Worm (Caenorhabditis elegans) whole organism, L1 larva: Measurements from ENCODE around the gene wdr-4.
A peak's percentile ranks its signal among the peaks of the same experiment; 100 is the strongest.

ENCODE experiments used
- C16A3.4 ChIP-seq: fragments of 150-350 bp; optimal IDR thresholded peaks from 2 replicates; lab custom pipeline; 2014; ENCODE audit warnings: missing biosample characterization, missing genetic modification characterization
- ceh-63 ChIP-seq: fragments of 200-800 bp; sonication (Bioruptor generic); optimal IDR thresholded peaks from 2 replicates; lab custom pipeline; 2018; ENCODE audit warnings: mild to moderate bottlenecking, missing genetic modification characterization, missing compliant biosample characterization
- ceh-90 ChIP-seq: sonication (generic microtip); optimal IDR thresholded peaks from 2 replicates; lab custom pipeline; 2016; ENCODE audit warnings: missing genetic modification characterization, missing compliant biosample characterization
- dpl-1 ChIP-seq, 3 experiments: fragments of 150-350 bp in 2 of 3; sonication (generic microtip) in 1 of 3; optimal IDR thresholded peaks; 2 replicates each; lab custom pipeline; 2014 to 2017; ENCODE audit warnings: missing biosample characterization in 3 of 3, missing genetic modification characterization in 3 of 3, missing genetic modification reagents in 3 of 3
- efl-1 ChIP-seq, 4 experiments: fragments of 150-350 bp; optimal IDR thresholded peaks in 3 of 4; peaks in 1 of 4; 1 replicate in 1 of 4; 2 replicates in 3 of 4; lab custom pipeline; 2014; ENCODE audit warnings: missing biosample characterization in 2 of 4, missing genetic modification characterization in 2 of 4, missing genetic modification reagents in 2 of 4
- egl-13 ChIP-seq: sonication (generic microtip); optimal IDR thresholded peaks from 2 replicates; lab custom pipeline; 2016; ENCODE audit warnings: missing genotype, missing genetic modification reagents, missing genetic modification characterization, missing compliant biosample characterization
- elt-3 ChIP-seq, 6 experiments: fragments of 150-350 bp in 1 of 6; sonication (generic microtip); optimal IDR thresholded peaks; 2 replicates each; lab custom pipeline; 2017 to 2018; ENCODE audit warnings: missing biosample characterization in 6 of 6, missing genetic modification characterization in 6 of 6, inconsistent platforms in 1 of 6
- ets-5 ChIP-seq: fragments of 200-800 bp; sonication (Bioruptor generic); IDR thresholded peaks from 2 replicates; pipeline ENCODE4 v1.3.6; 2022; ENCODE audit warnings: missing genetic modification characterization, missing compliant biosample characterization
- grh-1 ChIP-seq: fragments of 200-800 bp; sonication (Bioruptor generic); IDR thresholded peaks from 2 replicates; pipeline ENCODE4 v1.3.6; 2022; ENCODE audit warnings: missing genetic modification reagents, missing genetic modification characterization, missing compliant biosample characterization
- hpl-2 ChIP-seq: fragments of 150-350 bp; optimal IDR thresholded peaks from 2 replicates; lab custom pipeline; 2014; ENCODE audit warnings: missing biosample characterization, missing genetic modification reagents, missing genetic modification characterization
- lin-35 ChIP-seq, 2 experiments: fragments of 150-350 bp; optimal IDR thresholded peaks; 2 replicates each; lab custom pipeline; 2014; ENCODE audit warnings: missing biosample characterization in 2 of 2, missing genetic modification characterization in 2 of 2, missing genetic modification reagents in 2 of 2
- mab-9 ChIP-seq: fragments of 200-800 bp; sonication (Bioruptor generic); IDR thresholded peaks from 2 replicates; pipeline ENCODE4 v1.3.6; 2022; ENCODE audit warnings: missing genetic modification reagents, missing genetic modification characterization, missing compliant biosample characterization
- mep-1 ChIP-seq: fragments of 150-350 bp; optimal IDR thresholded peaks from 2 replicates; lab custom pipeline; 2014; ENCODE audit warnings: missing biosample characterization, missing genetic modification characterization
- nhr-11 ChIP-seq: fragments of 150-350 bp; optimal IDR thresholded peaks from 2 replicates; lab custom pipeline; 2014; ENCODE audit warnings: missing biosample characterization, missing genetic modification characterization
- nhr-237 ChIP-seq: fragments of 150-350 bp; optimal IDR thresholded peaks from 2 replicates; lab custom pipeline; 2014; ENCODE audit warnings: missing biosample characterization, missing genetic modification characterization
- nhr-28 ChIP-seq: fragments of 150-350 bp; optimal IDR thresholded peaks from 2 replicates; lab custom pipeline; 2014; ENCODE audit warnings: missing biosample characterization, missing genetic modification characterization
- nhr-71 ChIP-seq: sonication (generic microtip); optimal IDR thresholded peaks from 2 replicates; lab custom pipeline; 2016; ENCODE audit warnings: mild to moderate bottlenecking, missing genetic modification characterization, moderate library complexity, missing compliant biosample characterization
- nhr-76 ChIP-seq: sonication (generic microtip); optimal IDR thresholded peaks from 2 replicates; lab custom pipeline; 2017; ENCODE audit warnings: missing biosample characterization, missing genetic modification characterization
- nhr-77 ChIP-seq: fragments of 150-350 bp; optimal IDR thresholded peaks from 2 replicates; lab custom pipeline; 2014; ENCODE audit warnings: missing biosample characterization, missing genetic modification characterization
- nhr-90 ChIP-seq: sonication (generic microtip); optimal IDR thresholded peaks from 2 replicates; lab custom pipeline; 2016; ENCODE audit warnings: mild to moderate bottlenecking, missing genetic modification characterization, missing compliant biosample characterization; ENCODE audit not compliant: poor library complexity
- pag-3 ChIP-seq: sonication (generic microtip); optimal IDR thresholded peaks from 2 replicates; lab custom pipeline; 2017; ENCODE audit warnings: missing genetic modification characterization, mild to moderate bottlenecking, missing compliant biosample characterization, antibody characterized with exemption, borderline replicate concordance; ENCODE audit not compliant: insufficient read depth
- pax-3 ChIP-seq: fragments of 200-800 bp; sonication (Bioruptor generic); optimal IDR thresholded peaks from 2 replicates; lab custom pipeline; 2018; ENCODE audit warnings: mild to moderate bottlenecking, missing genetic modification characterization, moderate library complexity, missing compliant biosample characterization
- snu-23 ChIP-seq: sonication (generic microtip); optimal IDR thresholded peaks from 2 replicates; lab custom pipeline; 2016; ENCODE audit warnings: missing genetic modification characterization, missing compliant biosample characterization
- tlp-1 ChIP-seq: fragments of 150-350 bp; optimal IDR thresholded peaks from 2 replicates; lab custom pipeline; 2014; ENCODE audit warnings: missing biosample characterization, missing genetic modification characterization
- unc-62 ChIP-seq: fragments of 150-350 bp; optimal IDR thresholded peaks from 2 replicates; lab custom pipeline; 2014; ENCODE audit warnings: missing biosample characterization, missing genetic modification reagents, missing genetic modification characterization
- unc-86 ChIP-seq: sonication (generic microtip); optimal IDR thresholded peaks from 2 replicates; lab custom pipeline; 2016; ENCODE audit warnings: missing genetic modification characterization, missing compliant biosample characterization
- vab-15 ChIP-seq: sonication (generic microtip); optimal IDR thresholded peaks from 2 replicates; lab custom pipeline; 2017; ENCODE audit warnings: missing genotype, mild to moderate bottlenecking, missing genetic modification characterization, missing compliant biosample characterization
- zag-1 ChIP-seq: fragments of 150-350 bp; optimal IDR thresholded peaks from 2 replicates; lab custom pipeline; 2014; ENCODE audit warnings: missing biosample characterization, missing genetic modification characterization
- zip-4 ChIP-seq: fragments of 200-800 bp; sonication (Bioruptor generic); optimal IDR thresholded peaks from 2 replicates; lab custom pipeline; 2018; ENCODE audit warnings: mild to moderate bottlenecking, missing genetic modification characterization, moderate library complexity, missing compliant biosample characterization

The wdr-4 gene

DNA sequence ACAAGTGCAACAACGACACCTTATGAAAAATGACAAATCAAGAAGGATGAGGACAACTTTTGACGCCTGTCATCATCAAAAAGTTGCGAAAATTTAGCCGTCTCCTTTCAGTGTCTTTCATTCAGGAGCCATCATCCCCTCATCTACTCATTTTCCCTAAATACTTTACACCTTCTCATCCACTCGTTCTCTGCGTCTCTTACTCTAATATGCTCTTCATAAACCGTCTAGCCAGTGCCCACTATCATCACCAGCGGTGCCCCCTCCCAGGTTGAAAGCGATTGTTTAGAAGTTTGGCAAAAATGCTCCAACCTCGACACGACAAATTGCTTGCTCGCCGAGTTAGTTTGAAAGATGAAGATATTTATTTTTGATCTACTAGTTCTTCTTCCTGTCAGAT lies 17.0 kb downstream of the wdr-4 start (continued):
- TF ChIP-seq nhr-11, result no peak
- no peak for TF ChIP-seq nhr-76 (tag; lab: Kevin White, UChicago)
- TF ChIP-seq elt-3 (tag; optimal IDR thresholded peaks at IDR 0.05; lab: Kevin White, UChicago), result no peak
- TF ChIP-seq nhr-71 (tag; lab: Kevin White, UChicago), result peak; percentile 38
- TF ChIP-seq unc-62 (GFP tag; lab: Kevin White, UChicago), result no peak
- no peak for TF ChIP-seq dpl-1 (GFP tag; optimal IDR thresholded peaks at IDR 0.05; lab: Kevin White, UChicago)
- TF ChIP-seq egl-13 (tag; lab: Kevin White, UChicago), result no peak
- no peak for TF ChIP-seq ceh-63 (GFP tag; lab: Kevin White, UChicago)
- no peak for TF ChIP-seq zag-1
- no peak for TF ChIP-seq nhr-90 (tag; lab: Kevin White, UChicago)
- no peak for TF ChIP-seq nhr-28

DNA sequence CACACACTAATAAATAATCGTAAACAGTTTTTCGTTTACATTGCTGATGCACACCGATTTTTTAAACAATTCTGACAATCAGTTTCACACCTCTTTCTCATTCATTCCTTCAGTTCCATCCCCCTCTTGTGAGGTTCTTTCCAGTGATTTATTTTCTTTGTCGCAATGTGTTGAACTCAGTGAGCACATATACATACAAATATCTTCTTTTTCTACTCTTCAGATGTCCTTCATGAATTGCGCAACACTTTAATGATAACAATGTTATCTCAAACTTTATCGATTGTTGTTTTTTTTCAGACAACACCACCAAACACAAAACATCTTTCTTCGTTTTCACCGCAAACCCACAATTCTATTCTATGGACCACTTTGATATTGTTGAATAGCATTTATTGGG lies 20.4 kb downstream of the wdr-4 start, which contains the start of gene dig-1:
dig-1 (plus strand) TSS at position 301 of the 400 bp plus-strand sequence.
- no peak for TF ChIP-seq efl-1 (optimal IDR thresholded peaks at IDR 0.05; lab: Kevin White, UChicago)
- TF ChIP-seq efl-1 (GFP tag; optimal IDR thresholded peaks at IDR 0.05 in 1 of 2; lab: Kevin White, UChicago), result peak in 1 of 2 experiments; percentile 11
- no peak for TF ChIP-seq zip-4 (GFP tag; lab: Kevin White, UChicago)

DNA sequence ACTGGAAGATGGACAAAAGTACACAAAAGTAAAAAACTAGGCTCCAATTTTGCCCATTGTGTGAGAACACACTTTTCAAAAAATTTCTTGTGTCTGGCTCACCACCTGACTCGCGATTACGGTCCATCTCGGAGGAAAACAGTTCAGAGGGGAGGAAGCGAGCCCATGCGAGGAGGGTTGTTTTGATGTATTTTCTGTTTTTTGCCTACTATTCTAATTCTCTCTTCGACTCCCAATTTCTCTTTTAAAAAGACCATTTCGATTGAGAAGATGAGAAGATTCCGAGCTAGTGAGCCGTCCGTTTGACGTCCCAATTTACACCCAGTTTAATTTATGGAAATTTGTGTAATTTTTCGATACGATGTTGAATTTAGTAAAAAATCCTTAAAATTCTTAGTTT lies 21.1 kb downstream of the wdr-4 start:
- no peak for TF ChIP-seq mep-1 (tag; lab: Kevin White, UChicago)
- no peak for TF ChIP-seq nhr-77
- no peak for TF ChIP-seq hpl-2
- TF ChIP-seq ets-5 (GFP tag; lab: Robert Waterston, UW), result no peak
- TF ChIP-seq pag-3 (tag; lab: Kevin White, UChicago), result no peak
- TF ChIP-seq tlp-1, result no peak
- TF ChIP-seq nhr-90 (tag; lab: Kevin White, UChicago), result no peak
- TF ChIP-seq ceh-90, result no peak
- TF ChIP-seq lin-35 (GFP tag; optimal IDR thresholded peaks at IDR 0.05; lab: Kevin White, UChicago), result no peak
- no peak for TF ChIP-seq nhr-237 (tag; lab: Kevin White, UChicago)
- no peak for TF ChIP-seq nhr-76 (tag; lab: Kevin White, UChicago)
- TF ChIP-seq grh-1 (GFP tag; lab: Robert Waterston, UW), result no peak
- TF ChIP-seq unc-62 (GFP tag; lab: Kevin White, UChicago), result no peak
- no peak for TF ChIP-seq C16A3.4
- TF ChIP-seq pax-3 (tag; lab: Kevin White, UChicago), result no peak

DNA sequence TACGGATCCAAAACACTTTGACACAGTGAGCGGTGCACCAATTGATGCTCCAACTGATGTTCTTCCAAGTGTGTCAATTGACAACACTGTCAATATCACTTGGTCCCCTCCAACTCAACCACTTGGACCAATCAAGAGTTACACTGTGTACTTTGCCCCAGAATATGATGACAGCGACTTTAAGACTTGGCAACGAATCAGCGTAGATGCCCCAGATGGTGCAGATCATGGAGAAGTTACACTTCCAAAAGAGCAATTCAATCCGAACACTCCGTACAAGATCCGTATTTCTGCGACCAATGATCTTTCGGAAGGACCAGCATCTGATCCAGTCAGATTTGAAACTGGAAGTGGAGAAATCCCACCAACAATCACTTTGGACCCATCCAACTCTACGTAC lies 27.0 kb downstream of the wdr-4 start:
- no peak for TF ChIP-seq vab-15
- TF ChIP-seq efl-1 (optimal IDR thresholded peaks at IDR 0.05; lab: Kevin White, UChicago), result no peak
- peak in 1 of 2 experiments; percentile 4 for TF ChIP-seq efl-1 (GFP tag; optimal IDR thresholded peaks at IDR 0.05 in 1 of 2; lab: Kevin White, UChicago)
- TF ChIP-seq, all 84 proteins: peak for 1

DNA sequence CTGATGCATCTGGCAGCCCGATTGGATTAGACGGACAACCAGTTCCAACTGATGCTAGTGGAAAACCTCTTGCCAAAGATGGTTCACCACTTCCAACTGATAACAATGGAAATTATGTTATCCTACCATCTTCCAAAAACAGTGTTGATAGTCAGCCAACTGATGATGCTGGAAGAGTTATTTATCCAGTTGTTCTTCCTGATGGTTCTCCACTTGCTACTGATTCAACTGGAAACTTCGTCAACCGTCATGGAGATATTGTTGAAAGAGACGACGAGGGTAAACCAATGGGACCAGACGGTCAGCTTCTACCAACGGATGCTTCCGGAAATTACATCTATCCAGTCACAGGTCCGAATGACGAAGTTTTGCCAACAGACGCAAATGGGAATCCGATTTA lies 31.2 kb downstream of the wdr-4 start:
- TF ChIP-seq mab-9 (GFP tag; lab: Robert Waterston, UW) (no peak), ceh-63 (GFP tag; lab: Kevin White, UChicago) (no peak), dpl-1 (GFP tag; optimal IDR thresholded peaks at IDR 0.05; lab: Kevin White, UChicago) (no peak), snu-23 (GFP tag; lab: Kevin White, UChicago) (no peak), unc-86 (tag; lab: Kevin White, UChicago) (no peak)
